Fruit fly (Drosophila melanogaster) whole organism, pupa: ENCODE data around the gene CG34026.

Experiments
- CG10348 ChIP-seq: fragments of 200-800 bp; sonication (Bioruptor generic); IDR thresholded peaks from 2 replicates; pipeline ENCODE4 v1.3.6; 2022; ENCODE audit warnings: missing biosample characterization, missing genetic modification characterization
- CG13204 ChIP-seq: fragments of 200-800 bp; sonication (Bioruptor generic); optimal IDR thresholded peaks from 2 replicates; lab custom pipeline; 2018; ENCODE audit warnings: missing biosample characterization, mild to moderate bottlenecking, missing genetic modification characterization, moderate library complexity
- CG9948 ChIP-seq: fragments of 200-800 bp; sonication (Bioruptor generic); optimal IDR thresholded peaks from 2 replicates; lab custom pipeline; 2018; ENCODE audit warnings: missing biosample characterization, mild to moderate bottlenecking, missing genetic modification characterization, moderate library complexity
- D1 ChIP-seq: fragments of 200-800 bp; sonication (Bioruptor generic); optimal IDR thresholded peaks from 2 replicates; lab custom pipeline; 2018; ENCODE audit warnings: missing biosample characterization, mild to moderate bottlenecking, missing genetic modification characterization, moderate library complexity
- Ets98B ChIP-seq: fragments of 200-800 bp; sonication (Bioruptor generic); IDR thresholded peaks from 2 replicates; pipeline ENCODE4 v1.3.6; 2022; ENCODE audit warnings: missing biosample characterization, missing genetic modification characterization
- gl ChIP-seq: fragments of 200-800 bp; sonication (Bioruptor generic); optimal IDR thresholded peaks from 2 replicates; lab custom pipeline; 2018; ENCODE audit warnings: missing biosample characterization, mild to moderate bottlenecking, missing genetic modification characterization

DNA sequence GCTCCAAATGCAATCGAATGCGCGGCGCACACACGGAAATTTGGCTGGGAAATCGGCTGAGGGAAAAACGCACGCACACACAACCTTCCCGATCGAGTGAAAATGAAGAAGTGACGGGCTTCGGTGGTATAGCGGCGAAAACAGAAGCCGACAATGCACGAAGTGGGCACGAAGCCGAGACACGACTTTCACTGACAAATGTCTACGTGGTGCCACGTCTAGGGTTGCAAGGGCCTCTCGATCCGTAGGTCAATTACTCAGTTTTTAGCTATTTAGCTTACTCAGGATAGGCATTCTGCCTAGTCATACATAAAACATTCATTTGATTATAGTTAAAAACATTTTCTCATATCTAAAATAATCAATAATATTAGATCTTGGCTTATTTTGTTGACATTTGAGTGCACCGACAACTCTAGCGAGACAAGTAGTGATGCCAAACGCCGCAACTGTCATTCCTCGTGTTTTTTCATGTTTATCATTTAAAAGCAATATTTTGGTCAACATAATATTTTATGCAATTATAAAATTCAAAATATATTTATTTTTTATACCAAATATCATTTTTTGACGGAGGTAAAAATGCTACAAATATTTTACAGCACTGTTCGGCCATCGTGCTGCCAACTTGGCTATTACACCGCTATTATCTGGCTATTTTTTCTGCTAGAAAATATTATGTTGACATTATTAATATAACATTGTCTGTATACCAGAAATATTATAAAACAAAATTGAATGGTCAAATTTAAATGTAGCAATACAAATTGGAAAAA is 20.1 kb downstream of the CG34026 start:
- TF ChIP-seq CG13204 (peak; percentile 76), gl (peak; percentile 59), D1 (no peak), CG9948 (tag; lab: Kevin White, UChicago) (peak; percentile 80), Ets98B (GFP tag; lab: Robert Waterston, UW) (peak; percentile 87), CG10348 (GFP tag; lab: Robert Waterston, UW) (no peak)
